Worm (Caenorhabditis elegans) whole organism, late embryonic: ENCODE data around the gene Y57G11C.1142.

Experiments used
- fax-1 ChIP-seq: sonication (generic microtip); optimal IDR thresholded peaks from 2 replicates; lab custom pipeline; 2016; ENCODE audit warnings: missing genotype, missing genetic modification characterization, missing compliant biosample characterization
- nhr-11 ChIP-seq: fragments of 150-350 bp; optimal IDR thresholded peaks from 2 replicates; lab custom pipeline; 2014; ENCODE audit warnings: missing biosample characterization, missing genetic modification characterization
- ttx-3 ChIP-seq: sonication (generic microtip); optimal IDR thresholded peaks from 2 replicates; lab custom pipeline; 2016; ENCODE audit warnings: missing genetic modification reagents, missing genetic modification characterization, missing compliant biosample characterization
- unc-3 ChIP-seq, 2 experiments: fragments of 200-800 bp in 1 of 2; sonication (Bioruptor generic) in 1 of 2; sonication (generic microtip) in 1 of 2; conservative IDR thresholded peaks in 1 of 2; optimal IDR thresholded peaks in 1 of 2; 2 replicates each; pipeline versions ENCODE4 v1.3.6 to Lab custom; 2016 to 2022; ENCODE audit warnings: missing compliant biosample characterization in 2 of 2, missing genetic modification characterization in 2 of 2, missing genetic modification reagents in 1 of 2
- unc-42 ChIP-seq: sonication (generic microtip); optimal IDR thresholded peaks from 2 replicates; lab custom pipeline; 2016; ENCODE audit warnings: missing genotype, missing genetic modification characterization, missing compliant biosample characterization

ce11 chrIV:14828218-14828617, 25.8 kb downstream of the Y57G11C.1142 start:
- TF ChIP-seq unc-3 (GFP tag; conservative IDR thresholded peaks at IDR 0.05; lab: Robert Waterston, UW) (no peak), unc-3 (tag; optimal IDR thresholded peaks at IDR 0.05; lab: Kevin White, UChicago) (no peak), nhr-11 (no peak), fax-1 (tag; lab: Kevin White, UChicago) (no peak), unc-42 (no peak), ttx-3 (no peak)
